Worm (Caenorhabditis elegans): ENCODE measurements around the gene srh-304.

The srh-304 gene

ce11 chrV:17798789-17799188, 29.6 kb upstream of the srh-304 start, which contains the start of gene srx-18:
TSS of gene srx-18 (minus strand) at chrV:17798889.
- TF ChIP-seq nfya-2 (GFP tag; IDR thresholded peaks at IDR 0.05) (no peak), ztf-28 (GFP tag; IDR thresholded peaks at IDR 0.05) (no peak), nfya-1 (tag; optimal IDR thresholded peaks at IDR 0.05; ENCODE audit: borderline replicate concordance, insufficient read depth) (no peak), rpc-1 (optimal IDR thresholded peaks at IDR 0.05) (no peak), rpc-1 (tag; optimal IDR thresholded peaks at IDR 0.05) (no peak), lir-1 (GFP tag; conservative IDR thresholded peaks at IDR 0.05) (no peak), ztf-26 (tag; optimal IDR thresholded peaks at IDR 0.05) (no peak), ceh-27 (GFP tag; optimal IDR thresholded peaks at IDR 0.05) (no peak), lin-35 (GFP tag; optimal IDR thresholded peaks at IDR 0.05) (no peak), mxl-1 (tag; optimal IDR thresholded peaks at IDR 0.05) (no peak), egrh-3 (GFP tag; IDR thresholded peaks at IDR 0.05) (no peak), sptf-2 (GFP tag; optimal IDR thresholded peaks at IDR 0.05) (no peak), ceh-79 (tag; optimal IDR thresholded peaks at IDR 0.05) (no peak), snpc-3.4 (tag; optimal IDR thresholded peaks at IDR 0.05) (no peak), cebp-2 (GFP tag; IDR thresholded peaks at IDR 0.05) (no peak), pha-4 (tag; optimal IDR thresholded peaks at IDR 0.05) (no peak), atf-7 (tag; optimal IDR thresholded peaks at IDR 0.05) (no peak), F33H1.4 (GFP tag; IDR thresholded peaks at IDR 0.05) (no peak)

ce11 chrV:17800538-17800937, 27.9 kb upstream of the srh-304 start, which contains the start of gene srh-287:
TSS of gene srh-287 (plus strand) at chrV:17800838.
- no peak for TF ChIP-seq T26A5.8 (tag; optimal IDR thresholded peaks at IDR 0.05)
- no peak for TF ChIP-seq let-526 (GFP tag; IDR thresholded peaks at IDR 0.05)
- no peak for TF ChIP-seq madf-10 (tag; optimal IDR thresholded peaks at IDR 0.05)
- no peak for TF ChIP-seq attf-6 (GFP tag; IDR thresholded peaks at IDR 0.05)
- no peak for TF ChIP-seq Y79H2A.3 (GFP tag; conservative IDR thresholded peaks at IDR 0.05)
- no peak for TF ChIP-seq repo-1 (tag; optimal IDR thresholded peaks at IDR 0.05)
- no peak for TF ChIP-seq B0261.1 (tag; optimal IDR thresholded peaks at IDR 0.05)
- no peak for TF ChIP-seq B0035.1 (tag; optimal IDR thresholded peaks at IDR 0.05)
- TF ChIP-seq ceh-91 (GFP tag; IDR thresholded peaks at IDR 0.05): no peak
- no peak for TF ChIP-seq F57A8.1 (GFP tag; optimal IDR thresholded peaks at IDR 0.05)

ce11 chrV:17802519-17802918, 25.9 kb upstream of the srh-304 start, which contains the start of the genes Y94A7B.11 and srh-292:
TSS of gene Y94A7B.11 (minus strand) at chrV:17802619.
TSS of gene srh-292 (plus strand) at chrV:17802769.
- TF ChIP-seq ceh-58 (GFP tag; IDR thresholded peaks at IDR 0.05) (no peak), F37B4.10 (GFP tag; IDR thresholded peaks at IDR 0.05) (no peak), lsy-27 (tag; optimal IDR thresholded peaks at IDR 0.05; ENCODE audit: borderline replicate concordance, insufficient read depth) (no peak), ZK185.1 (tag; optimal IDR thresholded peaks at IDR 0.05; ENCODE audit: poor library complexity, severe bottlenecking) (no peak), aptf-2 (GFP tag; conservative IDR thresholded peaks at IDR 0.05) (no peak), B0336.3 (GFP tag; IDR thresholded peaks at IDR 0.05) (no peak), nfya-1 (tag; optimal IDR thresholded peaks at IDR 0.05; ENCODE audit: borderline replicate concordance, insufficient read depth) (no peak)

ce11 chrV:17805323-17805722, 23.1 kb upstream of the srh-304 start, which contains the start of gene srh-291:
TSS of gene srh-291 (plus strand) at chrV:17805623.
- no peak for TF ChIP-seq nhr-80 (tag; optimal IDR thresholded peaks at IDR 0.05)
- TF ChIP-seq atf-7 (tag; optimal IDR thresholded peaks at IDR 0.05): no peak
- TF ChIP-seq rec-8 (tag; optimal IDR thresholded peaks at IDR 0.05): no peak
- TF ChIP-seq bed-2 (GFP tag; IDR thresholded peaks at IDR 0.05): no peak
- no peak for TF ChIP-seq hlh-12 (tag; optimal IDR thresholded peaks at IDR 0.05)
- TF ChIP-seq sdz-38 (tag; optimal IDR thresholded peaks at IDR 0.05): no peak
- no peak for TF ChIP-seq ztf-25 (GFP tag; IDR thresholded peaks at IDR 0.05)
- no peak for TF ChIP-seq nfya-2 (GFP tag; IDR thresholded peaks at IDR 0.05)
- no peak for TF ChIP-seq madf-3 (GFP tag; IDR thresholded peaks at IDR 0.05)

Measured in whole organism, young adult.